Worm (Caenorhabditis elegans): ENCODE data around the gene T22D1.17.

Gene T22D1.17

ce11 chrIV:6905947-6906489 is at the start of gene T22D1.17, which contains the start of gene T22D1.8:
TSS of gene T22D1.17 (plus strand) at chrIV:6905997.
TSS of gene T22D1.8 (minus strand) at chrIV:6906348.
- TF ChIP-seq W03F9.2 (tag; optimal IDR thresholded peaks at IDR 0.05): no peak

ce11 chrIV:6859270-6859669 is 46.5 kb upstream of the T22D1.17 start, which contains the start of gene R13H7.2:
TSS of gene R13H7.2 (minus strand) at chrIV:6859370.
- TF ChIP-seq dao-5 (tag; optimal IDR thresholded peaks at IDR 0.05): no peak

ce11 chrIV:6867791-6868190 is 38.0 kb upstream of the T22D1.17 start, which contains the start of gene srx-20:
TSS of gene srx-20 (plus strand) at chrIV:6868091.
- TF ChIP-seq dao-5 (tag; optimal IDR thresholded peaks at IDR 0.05): no peak
- no peak for TF ChIP-seq him-1 (tag; optimal IDR thresholded peaks at IDR 0.05)
- TF ChIP-seq W03F9.2 (tag; optimal IDR thresholded peaks at IDR 0.05): no peak

ce11 chrIV:6872958-6873357 is 32.8 kb upstream of the T22D1.17 start, which contains the start of gene srx-19:
TSS of gene srx-19 (plus strand) at chrIV:6873258.
- no peak for TF ChIP-seq W03F9.2 (tag; optimal IDR thresholded peaks at IDR 0.05)
- no peak for TF ChIP-seq him-1 (tag; optimal IDR thresholded peaks at IDR 0.05)
- TF ChIP-seq dao-5 (tag; optimal IDR thresholded peaks at IDR 0.05): no peak

- TF ChIP-seq him-1 (tag; optimal IDR thresholded peaks at IDR 0.05) (peak; percentile 70), W03F9.2 (tag; optimal IDR thresholded peaks at IDR 0.05) (no peak)
Measured at ce11 chrIV:6878912-6879554, 26.8 kb upstream of the T22D1.17 start.

ce11 chrIV:6879666-6880210 is 26.1 kb upstream of the T22D1.17 start:
- TF ChIP-seq W03F9.2 (tag; optimal IDR thresholded peaks at IDR 0.05): no peak
- no peak for TF ChIP-seq him-1 (tag; optimal IDR thresholded peaks at IDR 0.05)
- TF ChIP-seq dao-5 (tag; optimal IDR thresholded peaks at IDR 0.05): no peak

- TF ChIP-seq W03F9.2 (tag; optimal IDR thresholded peaks at IDR 0.05): peak; percentile 23
- no peak for TF ChIP-seq him-1 (tag; optimal IDR thresholded peaks at IDR 0.05)
Measured at ce11 chrIV:6880415-6880814, 25.4 kb upstream of the T22D1.17 start.

- TF ChIP-seq W03F9.2 (tag; optimal IDR thresholded peaks at IDR 0.05) (no peak), dao-5 (tag; optimal IDR thresholded peaks at IDR 0.05) (no peak), him-1 (tag; optimal IDR thresholded peaks at IDR 0.05) (peak; percentile 13)
Measured at ce11 chrIV:6881183-6881582, 24.6 kb upstream of the T22D1.17 start.

- TF ChIP-seq him-1 (tag; optimal IDR thresholded peaks at IDR 0.05) (no peak), W03F9.2 (tag; optimal IDR thresholded peaks at IDR 0.05) (no peak), dao-5 (tag; optimal IDR thresholded peaks at IDR 0.05) (no peak)
Measured at ce11 chrIV:6883342-6883741, 22.5 kb upstream of the T22D1.17 start, which contains the start of gene tre-2. TSS of gene tre-2 (minus strand) at chrIV:6883442.

ce11 chrIV:6887601-6888099 is 18.1 kb upstream of the T22D1.17 start, which contains the start of the genes T05A12.3 and T05A12.4:
TSS of gene T05A12.3 (minus strand) at chrIV:6887651.
TSS of gene T05A12.4 (plus strand) at chrIV:6887948.
- no peak for TF ChIP-seq him-1 (tag; optimal IDR thresholded peaks at IDR 0.05)

- no peak for TF ChIP-seq him-1 (tag; optimal IDR thresholded peaks at IDR 0.05)
- TF ChIP-seq W03F9.2 (tag; optimal IDR thresholded peaks at IDR 0.05): no peak
- no peak for TF ChIP-seq dao-5 (tag; optimal IDR thresholded peaks at IDR 0.05)
Measured at ce11 chrIV:6903575-6903974, 2.2 kb upstream of the T22D1.17 start, which contains the start of gene T22D1.5. TSS of gene T22D1.5 (plus strand) at chrIV:6903950.

- TF ChIP-seq him-1 (tag; optimal IDR thresholded peaks at IDR 0.05) (no peak), dao-5 (tag; optimal IDR thresholded peaks at IDR 0.05) (no peak), W03F9.2 (tag; optimal IDR thresholded peaks at IDR 0.05) (no peak)
Measured at ce11 chrIV:6904606-6905005, 1.2 kb upstream of the T22D1.17 start.

ce11 chrIV:6905428-6905827 is 369 bp upstream of the T22D1.17 start:
- no peak for TF ChIP-seq W03F9.2 (tag; optimal IDR thresholded peaks at IDR 0.05)
- no peak for TF ChIP-seq dao-5 (tag; optimal IDR thresholded peaks at IDR 0.05)
- no peak for TF ChIP-seq him-1 (tag; optimal IDR thresholded peaks at IDR 0.05)

- TF ChIP-seq W03F9.2 (tag; optimal IDR thresholded peaks at IDR 0.05): no peak
- TF ChIP-seq him-1 (tag; optimal IDR thresholded peaks at IDR 0.05): no peak
- no peak for TF ChIP-seq dao-5 (tag; optimal IDR thresholded peaks at IDR 0.05)
Measured at ce11 chrIV:6907487-6907886, 1.7 kb downstream of the T22D1.17 start.
